Worm (Caenorhabditis elegans) whole organism, L3 larva: ENCODE measurements around the gene T16H12.13.
A peak's percentile ranks its signal among the peaks of the same experiment; 100 is the strongest.

ENCODE experiments used
- R02D3.7 ChIP-seq: fragments of 150-350 bp; optimal IDR thresholded peaks from 2 replicates; lab custom pipeline; 2014; ENCODE audit warnings: missing biosample characterization, missing genetic modification characterization
- ZK546.5 ChIP-seq: sonication (generic microtip); optimal IDR thresholded peaks from 2 replicates; lab custom pipeline; 2017; ENCODE audit warnings: missing biosample characterization, missing genetic modification characterization
- aly-2 ChIP-seq: fragments of 150-350 bp; optimal IDR thresholded peaks from 2 replicates; lab custom pipeline; 2014; ENCODE audit warnings: missing biosample characterization, missing genetic modification characterization
- ama-1 ChIP-seq: fragments of 150-350 bp; optimal IDR thresholded peaks from 2 replicates; lab custom pipeline; 2018
- ceh-16 ChIP-seq: sonication (generic microtip); optimal IDR thresholded peaks from 2 replicates; lab custom pipeline; 2017; ENCODE audit warnings: missing biosample characterization, missing genetic modification characterization
- ceh-28 ChIP-seq: fragments of 150-350 bp; optimal IDR thresholded peaks from 2 replicates; lab custom pipeline; 2014; ENCODE audit warnings: missing biosample characterization, missing genetic modification reagents, missing genetic modification characterization
- ceh-82 ChIP-seq: fragments of 150-350 bp; optimal IDR thresholded peaks from 2 replicates; lab custom pipeline; 2014; ENCODE audit warnings: missing biosample characterization, missing genetic modification characterization
- ceh-9 ChIP-seq: sonication (generic microtip); optimal IDR thresholded peaks from 2 replicates; lab custom pipeline; 2018; ENCODE audit warnings: missing biosample characterization, missing genetic modification characterization
- daf-12 ChIP-seq: fragments of 150-350 bp; optimal IDR thresholded peaks from 2 replicates; lab custom pipeline; 2014; ENCODE audit warnings: missing biosample characterization, missing genetic modification reagents, missing genetic modification characterization
- egl-27 ChIP-seq: sonication (generic microtip); optimal IDR thresholded peaks from 4 replicates; lab custom pipeline; 2017; ENCODE audit warnings: missing biosample characterization, missing genetic modification reagents, missing genetic modification characterization
- egl-5 ChIP-seq: fragments of 150-350 bp; optimal IDR thresholded peaks from 2 replicates; lab custom pipeline; 2017; ENCODE audit warnings: missing biosample characterization, missing genetic modification reagents, missing genetic modification characterization, inconsistent platforms
- elt-1 ChIP-seq: fragments of 150-350 bp; optimal IDR thresholded peaks from 2 replicates; lab custom pipeline; 2014; ENCODE audit warnings: missing biosample characterization, missing genetic modification characterization
- elt-2 ChIP-seq: sonication (generic microtip); optimal IDR thresholded peaks from 2 replicates; lab custom pipeline; 2016; ENCODE audit warnings: missing genetic modification reagents, mild to moderate bottlenecking, missing genetic modification characterization, missing compliant biosample characterization
- elt-3 ChIP-seq, 3 experiments: fragments of 150-350 bp in 1 of 3; sonication (generic microtip) in 2 of 3; optimal IDR thresholded peaks; 2 replicates in 2 of 3; 4 replicates in 1 of 3; lab custom pipeline; 2014 to 2017; ENCODE audit warnings: missing biosample characterization in 3 of 3, missing genetic modification characterization in 3 of 3
- eor-1 ChIP-seq, 2 experiments: fragments of 150-350 bp; optimal IDR thresholded peaks; 2 replicates each; lab custom pipeline; 2014 to 2018; ENCODE audit warnings: missing biosample characterization in 2 of 2, missing genetic modification characterization in 2 of 2
- fkh-10 ChIP-seq: sonication (generic microtip); optimal IDR thresholded peaks from 2 replicates; lab custom pipeline; 2017; ENCODE audit warnings: missing biosample characterization, missing genetic modification reagents, missing genetic modification characterization
- fkh-2 ChIP-seq: fragments of 150-350 bp; optimal IDR thresholded peaks from 2 replicates; lab custom pipeline; 2014; ENCODE audit warnings: missing biosample characterization, missing genetic modification reagents, missing genetic modification characterization
- fos-1 ChIP-seq: fragments of 150-350 bp; optimal IDR thresholded peaks from 2 replicates; lab custom pipeline; 2014; ENCODE audit warnings: missing biosample characterization, missing genetic modification characterization
- hmg-11 ChIP-seq: sonication (generic microtip); optimal IDR thresholded peaks from 2 replicates; lab custom pipeline; 2016; ENCODE audit warnings: missing genetic modification characterization, missing compliant biosample characterization
- lin-15B ChIP-seq: fragments of 150-350 bp; optimal IDR thresholded peaks from 2 replicates; lab custom pipeline; 2014; ENCODE audit warnings: missing biosample characterization, missing genetic modification characterization
- lsy-12 ChIP-seq: sonication (generic microtip); optimal IDR thresholded peaks from 2 replicates; lab custom pipeline; 2016; ENCODE audit warnings: mild to moderate bottlenecking, missing genetic modification characterization, missing compliant biosample characterization
- mdl-1 ChIP-seq: fragments of 150-350 bp; optimal IDR thresholded peaks from 2 replicates; lab custom pipeline; 2014; ENCODE audit warnings: missing biosample characterization, missing genetic modification characterization
- mml-1 ChIP-seq: fragments of 150-350 bp; sonication (generic microtip); optimal IDR thresholded peaks from 3 replicates; lab custom pipeline; 2014; ENCODE audit warnings: missing biosample characterization, missing genetic modification characterization
- nfya-1 ChIP-seq: sonication (generic microtip); optimal IDR thresholded peaks from 2 replicates; lab custom pipeline; 2017; ENCODE audit warnings: missing genetic modification characterization, mild to moderate bottlenecking, missing compliant biosample characterization, antibody characterized with exemption, moderate library complexity; ENCODE audit not compliant: insufficient read depth
- nhr-11 ChIP-seq: fragments of 150-350 bp; optimal IDR thresholded peaks from 2 replicates; lab custom pipeline; 2014; ENCODE audit warnings: missing biosample characterization, missing genetic modification characterization
- nhr-12 ChIP-seq: fragments of 150-350 bp; optimal IDR thresholded peaks from 2 replicates; lab custom pipeline; 2014; ENCODE audit warnings: missing biosample characterization, missing genetic modification characterization
- nhr-23 ChIP-seq: fragments of 150-350 bp; optimal IDR thresholded peaks from 2 replicates; lab custom pipeline; 2014; ENCODE audit warnings: missing biosample characterization, missing genetic modification reagents, missing genetic modification characterization
- nhr-237 ChIP-seq: fragments of 150-350 bp; optimal IDR thresholded peaks from 2 replicates; lab custom pipeline; 2014; ENCODE audit warnings: missing biosample characterization, missing genetic modification characterization
- nhr-28 ChIP-seq: fragments of 150-350 bp; optimal IDR thresholded peaks from 2 replicates; lab custom pipeline; 2014; ENCODE audit warnings: missing biosample characterization, missing genetic modification characterization
- nhr-43 ChIP-seq: sonication (generic microtip); optimal IDR thresholded peaks from 2 replicates; lab custom pipeline; 2016; ENCODE audit warnings: mild to moderate bottlenecking, missing genetic modification characterization, missing compliant biosample characterization; ENCODE audit not compliant: poor library complexity, severe bottlenecking
- nhr-67 ChIP-seq: fragments of 150-350 bp; optimal IDR thresholded peaks from 2 replicates; lab custom pipeline; 2014; ENCODE audit warnings: missing biosample characterization, missing genetic modification characterization
- nhr-76 ChIP-seq: fragments of 150-350 bp; sonication (generic microtip); optimal IDR thresholded peaks from 5 replicates; lab custom pipeline; 2014; ENCODE audit warnings: missing biosample characterization, missing genetic modification characterization
- nhr-77 ChIP-seq: fragments of 150-350 bp; optimal IDR thresholded peaks from 2 replicates; lab custom pipeline; 2014; ENCODE audit warnings: missing biosample characterization, missing genetic modification characterization
- pha-4 ChIP-seq: fragments of 150-350 bp; optimal IDR thresholded peaks from 2 replicates; lab custom pipeline; 2014; ENCODE audit warnings: missing biosample characterization, missing genetic modification reagents, missing genetic modification characterization
- sea-2 ChIP-seq: fragments of 150-350 bp; sonication (generic microtip); optimal IDR thresholded peaks from 4 replicates; lab custom pipeline; 2014; ENCODE audit warnings: missing biosample characterization, missing genetic modification reagents, missing genetic modification characterization
- snpc-4 ChIP-seq: fragments of 150-350 bp; optimal IDR thresholded peaks from 2 replicates; lab custom pipeline; 2014; ENCODE audit warnings: missing biosample characterization, missing genetic modification characterization
- tbx-2 ChIP-seq: sonication (generic microtip); optimal IDR thresholded peaks from 2 replicates; lab custom pipeline; 2016; ENCODE audit warnings: mild to moderate bottlenecking, missing genetic modification characterization, missing compliant biosample characterization
- unc-39 ChIP-seq: sonication (generic microtip); optimal IDR thresholded peaks from 4 replicates; lab custom pipeline; 2017; ENCODE audit warnings: missing biosample characterization, missing genetic modification characterization
- unc-62 ChIP-seq: fragments of 150-350 bp; sonication (generic microtip); optimal IDR thresholded peaks from 4 replicates; lab custom pipeline; 2014; ENCODE audit warnings: missing biosample characterization, missing genetic modification reagents, missing genetic modification characterization
- zag-1 ChIP-seq: fragments of 150-350 bp; optimal IDR thresholded peaks from 2 replicates; lab custom pipeline; 2014; ENCODE audit warnings: missing biosample characterization, missing genetic modification characterization
- ztf-4 ChIP-seq: fragments of 150-350 bp; optimal IDR thresholded peaks from 2 replicates; lab custom pipeline; 2014; ENCODE audit warnings: missing biosample characterization, missing genetic modification characterization

T16H12.13 gene

DNA sequence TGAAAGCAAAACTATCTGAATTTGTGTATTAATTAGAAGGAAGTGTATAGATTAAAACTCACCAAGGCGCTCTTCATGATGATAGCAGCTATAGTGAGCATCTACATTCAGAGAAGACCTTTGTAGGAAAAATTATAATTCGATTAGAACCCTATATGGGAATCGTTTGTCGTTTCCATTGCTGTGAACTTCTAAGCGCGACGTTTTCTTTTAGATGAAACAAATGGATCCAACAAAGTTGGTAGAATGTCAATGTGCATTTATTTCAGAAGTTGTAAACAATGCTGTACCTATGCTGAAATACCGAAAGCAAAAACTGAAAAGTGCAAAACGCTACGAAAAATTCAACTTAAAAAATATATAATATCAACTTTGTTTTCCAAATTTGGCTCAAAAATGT lies 29.2 kb upstream of the T16H12.13 start, which contains the start of gene T16G12.10:
T16G12.10 (minus strand) TSS at position 101 of the 400 bp plus-strand sequence.
- TF ChIP-seq nhr-23 (tag; lab: Kevin White, UChicago) (no peak), nhr-237 (tag; lab: Kevin White, UChicago) (no peak), elt-2 (no peak), nhr-76 (tag; lab: Kevin White, UChicago) (no peak), ceh-28 (tag; lab: Kevin White, UChicago) (no peak)
- TF ChIP-seq, all 47 proteins: peak for 0

ce11 chrIII:10057518-10057917 lies 27.7 kb upstream of the T16H12.13 start, which contains the start of gene T16G12.4:
Gene T16G12.4, plus strand, starts transcription at chrIII:10057818.
- TF ChIP-seq eor-1 (tag; optimal IDR thresholded peaks at IDR 0.05; lab: Kevin White, UChicago) (no peak), daf-12 (tag; lab: Kevin White, UChicago) (no peak), hmg-11 (tag; lab: Kevin White, UChicago) (no peak), lin-15B (tag; lab: Kevin White, UChicago) (no peak), unc-39 (tag; lab: Kevin White, UChicago) (no peak), nhr-77 (no peak), mml-1 (no peak), tbx-2 (no peak), ceh-82 (tag; lab: Kevin White, UChicago) (no peak), nhr-237 (tag; lab: Kevin White, UChicago) (no peak), nhr-43 (no peak)

ce11 chrIII:10059002-10059401 lies 26.2 kb upstream of the T16H12.13 start, which contains the start of gene T16G12.8:
Gene T16G12.8, plus strand, starts transcription at chrIII:10059302.
- TF ChIP-seq egl-27 (tag; lab: Kevin White, UChicago) = no peak
- no peak for TF ChIP-seq nhr-237 (tag; lab: Kevin White, UChicago)
- TF ChIP-seq nfya-1 (tag; lab: Kevin White, UChicago) = no peak
- TF ChIP-seq unc-62 = no peak
- TF ChIP-seq hmg-11 (tag; lab: Kevin White, UChicago) = no peak
- no peak for TF ChIP-seq unc-39 (tag; lab: Kevin White, UChicago)
- TF ChIP-seq ceh-82 (tag; lab: Kevin White, UChicago) = no peak
- no peak for TF ChIP-seq nhr-77
- TF ChIP-seq zag-1 (tag; lab: Kevin White, UChicago) = no peak
- no peak for TF ChIP-seq ceh-28 (tag; lab: Kevin White, UChicago)
- no peak for TF ChIP-seq aly-2 (tag; lab: Kevin White, UChicago)
- TF ChIP-seq sea-2 = no peak
- no peak for TF ChIP-seq nhr-76 (tag; lab: Kevin White, UChicago)
- TF ChIP-seq mdl-1 (tag; lab: Kevin White, UChicago) = no peak
- TF ChIP-seq eor-1 (tag; optimal IDR thresholded peaks at IDR 0.05; lab: Kevin White, UChicago) = no peak

- no peak for TF ChIP-seq pha-4 (tag; lab: Kevin White, UChicago)
- no peak for TF ChIP-seq mml-1
- TF ChIP-seq lsy-12 (tag; lab: Kevin White, UChicago) = no peak
- TF ChIP-seq sea-2 = no peak
- no peak for TF ChIP-seq tbx-2
- TF ChIP-seq fkh-2 (tag; lab: Kevin White, UChicago) = no peak
- TF ChIP-seq fkh-10 = no peak
- TF ChIP-seq R02D3.7 (tag; lab: Kevin White, UChicago) = no peak
- TF ChIP-seq ZK546.5 (tag; lab: Kevin White, UChicago) = no peak
- no peak for TF ChIP-seq nfya-1 (tag; lab: Kevin White, UChicago)
- TF ChIP-seq egl-5 (tag; lab: Kevin White, UChicago) = no peak
- TF ChIP-seq daf-12 (tag; lab: Kevin White, UChicago) = no peak
- no peak for TF ChIP-seq unc-62
Measured at ce11 chrIII:10060573-10060972, 24.6 kb upstream of the T16H12.13 start, which contains the start of gene T16G12.13. Gene T16G12.13, plus strand, starts transcription at chrIII:10060865.

DNA sequence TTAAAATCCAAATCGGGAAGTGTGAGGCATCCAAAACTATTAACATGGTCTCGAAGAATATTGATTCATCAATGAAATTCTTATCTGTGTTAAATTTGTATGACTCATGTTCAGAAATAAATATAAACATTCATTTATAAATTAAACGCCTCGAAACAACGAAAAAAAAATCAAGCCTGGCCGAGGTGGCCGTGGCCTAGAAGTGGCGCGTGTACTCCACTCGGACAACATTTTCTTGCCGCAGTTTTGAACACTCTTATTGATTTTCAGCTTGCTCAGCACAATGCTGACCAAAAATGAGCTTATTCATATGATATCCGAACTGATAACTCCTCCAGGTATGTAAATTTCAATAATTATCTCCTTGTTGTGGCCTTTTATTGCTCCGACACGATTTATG lies 21.1 kb upstream of the T16H12.13 start, which contains the start of gene ekl-6:
ekl-6 (plus strand) TSS at position 265 of the 400 bp plus-strand sequence.
- no peak for TF ChIP-seq zag-1 (tag; lab: Kevin White, UChicago)
- TF ChIP-seq mml-1 = no peak
- no peak for TF ChIP-seq elt-1 (tag; lab: Kevin White, UChicago)
- TF ChIP-seq aly-2 (tag; lab: Kevin White, UChicago) = no peak
- TF ChIP-seq snpc-4 (tag; lab: Kevin White, UChicago) = peak; percentile 12
- no peak for TF ChIP-seq fkh-2 (tag; lab: Kevin White, UChicago)
- peak; percentile 22 for TF ChIP-seq lsy-12 (tag; lab: Kevin White, UChicago)
- TF ChIP-seq ceh-9 = no peak
- no peak for TF ChIP-seq nhr-11 (tag; lab: Kevin White, UChicago)
- no peak for TF ChIP-seq nhr-67 (tag; lab: Kevin White, UChicago)
- no peak for TF ChIP-seq pha-4 (tag; lab: Kevin White, UChicago)
- TF ChIP-seq nfya-1 (tag; lab: Kevin White, UChicago) = no peak
- no peak for TF ChIP-seq nhr-12 (tag; lab: Kevin White, UChicago)
- TF ChIP-seq elt-3 (tag; optimal IDR thresholded peaks at IDR 0.05; lab: Kevin White, UChicago) = no peak
- TF ChIP-seq unc-62 = no peak
- peak; percentile 65 for TF ChIP-seq hmg-11 (tag; lab: Kevin White, UChicago)
- TF ChIP-seq nhr-28 (tag; lab: Kevin White, UChicago) = no peak
- no peak for TF ChIP-seq nhr-237 (tag; lab: Kevin White, UChicago)
- no peak for TF ChIP-seq ama-1 (lab: Kevin White, UChicago)
- TF ChIP-seq fos-1 (tag; lab: Kevin White, UChicago) = no peak
- no peak for TF ChIP-seq ceh-16 (tag; lab: Kevin White, UChicago)
- no peak for TF ChIP-seq eor-1 (tag; optimal IDR thresholded peaks at IDR 0.05; lab: Kevin White, UChicago)
- TF ChIP-seq tbx-2 = no peak
- TF ChIP-seq fkh-10 = no peak
- no peak for TF ChIP-seq unc-39 (tag; lab: Kevin White, UChicago)
- no peak for TF ChIP-seq nhr-23 (tag; lab: Kevin White, UChicago)
- TF ChIP-seq lin-15B (tag; lab: Kevin White, UChicago) = peak; percentile 48
- peak; percentile 79 for TF ChIP-seq nhr-43
- TF ChIP-seq daf-12 (tag; lab: Kevin White, UChicago) = no peak
- no peak for TF ChIP-seq ztf-4
